Fruit fly (Drosophila melanogaster): ENCODE results near the gene bves.

DNA sequence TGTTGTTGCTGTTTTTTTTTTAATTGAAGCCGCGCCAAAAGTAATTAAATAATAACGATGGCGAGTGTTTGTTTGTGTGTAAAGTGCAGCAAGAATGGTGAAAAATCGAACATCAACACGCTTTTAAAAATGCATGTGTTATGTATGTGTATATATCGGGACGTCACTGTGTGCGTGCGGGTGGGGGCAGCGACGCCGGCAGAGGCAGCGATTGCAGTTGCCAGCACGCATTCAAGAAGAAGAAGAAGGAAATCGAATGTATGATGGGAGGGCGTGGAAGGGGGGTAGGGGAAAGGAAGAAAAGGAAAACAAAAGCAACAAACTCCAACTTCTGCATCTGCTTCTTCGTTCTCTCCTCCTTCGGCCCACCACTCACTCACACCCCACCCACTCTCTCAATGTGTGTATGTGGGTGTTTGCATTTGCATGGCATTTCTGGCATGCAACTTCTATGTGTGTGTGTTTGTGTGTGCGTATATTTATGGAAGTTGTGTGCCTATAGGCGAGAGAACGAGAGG is 1.3 kb downstream of the bves start:
- no peak for TF ChIP-seq Bteb2 (GFP tag; optimal IDR thresholded peaks at IDR 0.05)
- TF ChIP-seq Sin3A (optimal IDR thresholded peaks at IDR 0.05): no peak
- TF ChIP-seq row (GFP tag; IDR thresholded peaks at IDR 0.05): no peak
- TF ChIP-seq CG7987 (GFP tag; optimal IDR thresholded peaks at IDR 0.05): no peak

Data from whole organism, embryonic.